Worm (Caenorhabditis elegans): Measurements from ENCODE around the gene taap-1.

taap-1 gene

DNA sequence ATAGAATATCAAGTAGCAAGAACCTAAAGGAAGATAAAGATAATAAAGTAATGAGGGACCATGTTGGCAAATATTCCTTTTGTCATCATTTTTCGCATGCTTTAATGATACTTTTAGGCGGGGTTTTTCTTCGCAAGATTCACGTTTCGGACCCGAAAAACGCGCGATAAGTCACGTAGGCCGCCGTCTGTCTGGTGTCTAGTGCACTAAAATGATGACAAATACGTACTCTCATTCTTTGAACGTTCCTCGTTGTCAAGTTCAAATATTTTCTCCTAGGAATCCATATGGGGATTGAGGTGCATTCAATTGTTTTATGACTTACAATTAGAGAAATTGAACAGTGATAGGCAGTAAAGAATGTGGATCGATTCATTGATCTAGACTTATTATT is at the start of gene taap-1:
Gene taap-1, minus strand, starts transcription at position 79 of the 394 bp plus-strand sequence.
- TF ChIP-seq madf-6 (GFP tag; IDR thresholded peaks at IDR 0.05): 0 out of 2 replicates have a peak, but pooled peaks have one; percentile 25
- no peak for TF ChIP-seq lsl-1 (GFP tag; optimal IDR thresholded peaks at IDR 0.05)
- TF ChIP-seq athp-1 (tag; optimal IDR thresholded peaks at IDR 0.05): no peak
- no peak for TF ChIP-seq ceh-58 (GFP tag; IDR thresholded peaks at IDR 0.05)
- TF ChIP-seq egl-44 (GFP tag; IDR thresholded peaks at IDR 0.05): no peak
- TF ChIP-seq xnd-1 (tag; optimal IDR thresholded peaks at IDR 0.05): no peak
- peak; percentile 11 for TF ChIP-seq ZK185.1 (tag; optimal IDR thresholded peaks at IDR 0.05; ENCODE audit: poor library complexity, severe bottlenecking)

DNA sequence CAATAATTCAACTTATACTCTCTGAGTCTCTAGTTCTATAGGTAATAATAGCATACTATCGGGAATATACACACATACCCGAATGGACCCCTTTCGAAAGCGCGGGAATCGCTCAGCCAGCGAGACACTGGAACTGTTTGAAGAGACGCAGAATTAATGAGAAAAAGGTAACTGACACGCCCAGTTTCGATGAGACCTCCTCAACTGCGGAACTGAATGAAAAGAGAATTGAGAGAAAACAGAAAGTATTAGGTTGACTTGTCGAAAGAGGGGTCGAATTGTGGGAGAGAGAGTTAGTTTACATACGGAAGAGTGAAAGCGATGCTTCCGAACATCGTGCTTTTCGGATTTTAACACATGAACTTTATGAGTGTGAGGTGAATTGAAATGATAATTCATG is 48.3 kb upstream of the taap-1 start:
- no peak for TF ChIP-seq attf-3 (GFP tag; conservative IDR thresholded peaks at IDR 0.05)
- TF ChIP-seq hmg-1.2 (GFP tag; IDR thresholded peaks at IDR 0.05): peak; percentile 36; the same call in 1 of the 2 replicates

DNA sequence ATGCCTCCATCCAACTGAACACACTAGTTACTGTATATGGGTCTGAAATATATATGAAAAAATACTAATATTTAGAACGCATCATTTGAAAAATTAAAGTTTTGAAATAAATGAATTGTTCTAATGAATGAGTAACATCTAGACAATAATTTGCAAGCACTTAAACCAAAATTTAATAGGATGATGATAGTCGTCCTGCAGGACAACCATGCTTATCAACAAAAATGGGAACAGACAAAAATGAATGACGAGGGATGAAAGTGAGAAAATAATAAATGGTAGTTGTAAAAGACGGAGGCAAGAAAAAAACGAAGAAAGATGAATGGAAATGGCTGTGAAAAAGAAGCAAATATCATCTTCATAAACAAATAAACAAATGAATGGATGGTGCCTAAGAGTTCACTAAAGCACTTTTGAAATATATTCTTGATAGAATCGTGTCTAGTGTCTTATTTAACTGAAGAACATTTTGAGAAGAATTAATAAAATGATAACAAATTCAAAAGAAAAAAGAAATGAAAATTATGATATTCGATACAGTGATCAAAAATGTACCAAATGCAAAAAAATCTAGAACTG is 47.6 kb upstream of the taap-1 start, which contains the start of gene gldi-7:
Gene gldi-7, minus strand, starts transcription at position 42 of the 579 bp plus-strand sequence.
- TF ChIP-seq somi-1 (GFP tag; optimal IDR thresholded peaks at IDR 0.05): no peak
- peak; percentile 33 for TF ChIP-seq nhr-80 (tag; optimal IDR thresholded peaks at IDR 0.05)

DNA sequence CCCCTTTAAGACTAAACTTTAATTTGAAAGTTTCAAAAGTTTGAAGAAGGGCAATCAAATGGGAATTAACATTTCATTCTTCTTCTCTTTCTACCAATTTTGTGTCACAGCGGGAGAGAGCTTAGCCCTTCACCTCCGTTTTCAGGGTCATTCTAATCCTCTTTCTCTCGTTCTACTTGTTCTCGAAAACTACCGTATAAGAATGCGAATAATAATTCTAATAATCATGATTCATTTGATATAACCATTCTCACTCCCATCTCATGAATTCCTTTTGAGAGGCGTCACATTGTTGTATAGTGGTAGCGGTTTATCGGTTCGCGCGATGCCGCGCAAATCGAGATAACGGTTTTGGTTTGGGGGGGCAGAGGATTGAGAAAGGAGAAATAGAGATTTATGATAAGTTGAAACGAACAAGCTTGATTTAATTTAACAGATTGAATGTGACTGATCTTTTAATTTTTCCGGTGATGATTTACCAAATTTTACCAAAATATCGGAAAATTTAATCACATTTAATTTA is 45.6 kb upstream of the taap-1 start:
- TF ChIP-seq lin-26 (GFP tag; IDR thresholded peaks at IDR 0.05): no peak
- no peak for TF ChIP-seq ztf-28 (GFP tag; IDR thresholded peaks at IDR 0.05)
- no peak for TF ChIP-seq repo-1 (tag; optimal IDR thresholded peaks at IDR 0.05)
- TF ChIP-seq Y95B8A.8 (GFP tag; IDR thresholded peaks at IDR 0.05): no peak
- TF ChIP-seq Y53G8AR.9 (GFP tag; conservative IDR thresholded peaks at IDR 0.05): no peak
- TF ChIP-seq F39B2.1 (GFP tag; IDR thresholded peaks at IDR 0.05): no peak
- no peak for TF ChIP-seq egrh-3 (GFP tag; IDR thresholded peaks at IDR 0.05)
- TF ChIP-seq nhr-179 (tag; optimal IDR thresholded peaks at IDR 0.05): no peak
- TF ChIP-seq nhr-120 (GFP tag; IDR thresholded peaks at IDR 0.05): no peak
- TF ChIP-seq B0336.3 (GFP tag; IDR thresholded peaks at IDR 0.05): no peak
- no peak for TF ChIP-seq lsy-27 (tag; optimal IDR thresholded peaks at IDR 0.05; ENCODE audit: borderline replicate concordance, insufficient read depth)
- no peak for TF ChIP-seq ztf-25 (GFP tag; IDR thresholded peaks at IDR 0.05)
- TF ChIP-seq nfyb-1 (GFP tag; IDR thresholded peaks at IDR 0.05): no peak

DNA sequence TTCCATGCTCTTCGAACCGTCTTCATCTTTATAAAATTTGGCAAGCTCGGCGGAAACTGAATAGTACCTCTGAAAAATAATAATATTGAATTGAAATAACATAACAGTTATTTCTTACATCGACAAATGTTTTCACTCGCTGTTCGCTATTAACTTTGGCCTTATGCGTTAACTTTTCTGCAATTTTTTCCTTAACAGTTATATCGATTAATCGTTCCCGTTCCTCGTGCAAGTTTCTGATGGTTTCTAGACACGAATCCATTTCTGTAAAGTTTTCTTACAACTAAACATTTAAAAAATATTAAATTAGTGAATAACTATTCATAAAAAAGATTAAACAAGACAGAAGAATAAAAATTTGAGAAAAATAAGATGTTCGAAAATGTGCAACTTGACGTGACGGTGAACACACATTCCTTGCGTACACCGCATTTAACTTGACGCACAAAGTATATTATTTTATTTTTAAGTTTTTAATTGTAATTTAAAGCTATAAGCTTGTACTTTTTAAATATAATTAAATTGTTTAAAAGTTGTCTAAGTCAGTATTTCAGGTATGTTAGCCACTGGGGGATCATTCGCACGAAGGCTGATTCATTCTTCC is 41.6 kb upstream of the taap-1 start, which contains the start of the genes prp-9 and mrps-18B:
Gene prp-9, minus strand, starts transcription at position 264 of the 604 bp plus-strand sequence.
Gene mrps-18B, plus strand, starts transcription at position 549 of the 604 bp plus-strand sequence.
- TF ChIP-seq madf-6 (GFP tag; IDR thresholded peaks at IDR 0.05) (peak; percentile 66; the same call in 1 of the 2 replicates), mcd-1 (GFP tag; IDR thresholded peaks at IDR 0.05) (0 out of 2 replicates have a peak, but pooled peaks have one; percentile 16), dpl-1 (GFP tag; optimal IDR thresholded peaks at IDR 0.05) (no peak), attf-5 (GFP tag; optimal IDR thresholded peaks at IDR 0.05) (peak; percentile 33), ztf-26 (tag; optimal IDR thresholded peaks at IDR 0.05) (no peak), snpc-4 (GFP tag; optimal IDR thresholded peaks at IDR 0.05) (no peak), snpc-4 (tag; optimal IDR thresholded peaks at IDR 0.05) (peak in 1 of 4 experiments; percentile 13), madf-3 (GFP tag; IDR thresholded peaks at IDR 0.05) (no peak), Y53F4B.3 (GFP tag; IDR thresholded peaks at IDR 0.05) (no peak), F23B12.7 (tag; optimal IDR thresholded peaks at IDR 0.05; ENCODE audit: insufficient read depth) (peak; percentile 27), Y79H2A.3 (GFP tag; conservative IDR thresholded peaks at IDR 0.05) (no peak), lin-54 (GFP tag; optimal IDR thresholded peaks at IDR 0.05) (peak; percentile 21), lsl-1 (GFP tag; optimal IDR thresholded peaks at IDR 0.05) (peak; percentile 34), snpc-1.3 (tag; optimal IDR thresholded peaks at IDR 0.05; ENCODE audit: insufficient read depth) (peak; percentile 74)
